Fruit fly (Drosophila melanogaster): Measurements from ENCODE around the gene CG13114.

The CG13114 gene

DNA sequence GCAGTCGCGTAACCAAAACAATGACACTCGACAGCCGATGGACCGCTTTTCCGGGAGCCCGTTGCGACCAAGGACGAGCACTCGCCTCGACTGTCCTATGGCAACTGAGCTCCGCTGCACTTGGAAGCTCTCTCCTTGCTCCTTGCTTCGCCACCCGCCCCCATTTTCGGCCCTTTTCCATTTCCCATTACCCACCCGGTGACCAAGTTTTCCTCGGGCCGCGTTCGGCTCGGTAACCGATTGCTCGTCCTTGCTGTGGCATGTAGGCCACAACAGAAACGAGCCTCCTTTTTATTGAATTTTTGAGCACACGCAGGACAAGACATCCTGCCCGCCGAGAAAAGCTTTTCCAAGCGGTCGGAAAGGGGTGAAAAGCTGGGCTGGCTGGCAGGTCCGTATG, 21.0 kb downstream of the CG13114 start, which contains the start of gene jp:
Gene jp, minus strand, starts transcription at position 95 of the 400 bp plus-strand sequence.
- no peak for TF ChIP-seq sv (GFP tag; optimal IDR thresholded peaks at IDR 0.05)

- TF ChIP-seq brk (GFP tag; optimal IDR thresholded peaks at IDR 0.05): peak; percentile 89
- TF ChIP-seq h (GFP tag; optimal IDR thresholded peaks at IDR 0.05): peak; percentile 92
- peak; percentile 90 for TF ChIP-seq sage (GFP tag; optimal IDR thresholded peaks at IDR 0.05)
- TF ChIP-seq Hnf4 (GFP tag; optimal IDR thresholded peaks at IDR 0.05): peak; percentile 73
- TF ChIP-seq dl (GFP tag; optimal IDR thresholded peaks at IDR 0.05; ENCODE audit: insufficient read depth in 1 of 2, partially characterized antibody in 2 of 2): peak in 1 of 2 experiments; percentile 16
- peak; percentile 75 for TF ChIP-seq psq (GFP tag; optimal IDR thresholded peaks at IDR 0.05)
- peak; percentile 14 for TF ChIP-seq tai (GFP tag; optimal IDR thresholded peaks at IDR 0.05)
- TF ChIP-seq Dif (GFP tag; optimal IDR thresholded peaks at IDR 0.05; ENCODE audit: partially characterized antibody): no peak
- peak; percentile 90 for TF ChIP-seq OdsH (GFP tag; optimal IDR thresholded peaks at IDR 0.05)
- peak; percentile 97 for TF ChIP-seq rgr (GFP tag; optimal IDR thresholded peaks at IDR 0.05)
- TF ChIP-seq foxo (GFP tag; optimal IDR thresholded peaks at IDR 0.05): peak in 1 of 2 experiments; percentile 83
- TF ChIP-seq GATAd (GFP tag; optimal IDR thresholded peaks at IDR 0.05): no peak
- peak; percentile 92 for TF ChIP-seq Sp1 (GFP tag; optimal IDR thresholded peaks at IDR 0.05)
- TF ChIP-seq Vsx2 (GFP tag; optimal IDR thresholded peaks at IDR 0.05; ENCODE audit: partially characterized antibody): no peak
- no peak for TF ChIP-seq jim (GFP tag; optimal IDR thresholded peaks at IDR 0.05)
- peak; percentile 12 for TF ChIP-seq Myc (optimal IDR thresholded peaks at IDR 0.05)
- peak; percentile 78 for TF ChIP-seq CG32264 (GFP tag; optimal IDR thresholded peaks at IDR 0.05)
- peak; percentile 46 for TF ChIP-seq woc (GFP tag; optimal IDR thresholded peaks at IDR 0.05)
- TF ChIP-seq dsf (GFP tag; optimal IDR thresholded peaks at IDR 0.05; ENCODE audit: borderline replicate concordance): peak; percentile 26
- peak; percentile 91 for TF ChIP-seq dmrt93B (GFP tag; optimal IDR thresholded peaks at IDR 0.05)
- TF ChIP-seq Hr83 (GFP tag; optimal IDR thresholded peaks at IDR 0.05; ENCODE audit: poor library complexity, severe bottlenecking): peak; percentile 88
- peak; percentile 89 for TF ChIP-seq br (GFP tag; optimal IDR thresholded peaks at IDR 0.05)
- no peak for TF ChIP-seq pan (optimal IDR thresholded peaks at IDR 0.05)
- peak; percentile 30 for TF ChIP-seq Jra (GFP tag; optimal IDR thresholded peaks at IDR 0.05)
- TF ChIP-seq HLH106 (tag; optimal IDR thresholded peaks at IDR 0.05): peak; percentile 80
- peak; percentile 81 for TF ChIP-seq fru (GFP tag; optimal IDR thresholded peaks at IDR 0.05)
- TF ChIP-seq Dfd (GFP tag; optimal IDR thresholded peaks at IDR 0.05): no peak
- TF ChIP-seq ey (GFP tag; optimal IDR thresholded peaks at IDR 0.05): peak; percentile 44
- TF ChIP-seq sv (GFP tag; optimal IDR thresholded peaks at IDR 0.05): peak; percentile 90
- TF ChIP-seq lola (GFP tag; optimal IDR thresholded peaks at IDR 0.05): no peak
- TF ChIP-seq CrebA (GFP tag; optimal IDR thresholded peaks at IDR 0.05; ENCODE audit: borderline replicate concordance): peak; percentile 81
- TF ChIP-seq usp (GFP tag; optimal IDR thresholded peaks at IDR 0.05): no peak
- peak; percentile 75 for TF ChIP-seq Mio (GFP tag; optimal IDR thresholded peaks at IDR 0.05)
- peak; percentile 92 for TF ChIP-seq CG9705 (GFP tag; optimal IDR thresholded peaks at IDR 0.05)
- no peak for TF ChIP-seq Hr78 (GFP tag; optimal IDR thresholded peaks at IDR 0.05)
- TF ChIP-seq Abd-B (GFP tag; optimal IDR thresholded peaks at IDR 0.05): no peak
- TF ChIP-seq Rel (GFP tag; optimal IDR thresholded peaks at IDR 0.05): peak; percentile 87
- peak; percentile 67 for TF ChIP-seq Rel (tag; optimal IDR thresholded peaks at IDR 0.05)
- no peak for TF ChIP-seq N (GFP tag; optimal IDR thresholded peaks at IDR 0.05)
Measured at dm6 chr2L:9567398-9567856, 21.8 kb downstream of the CG13114 start.

- peak; percentile 91 to 99 for TF ChIP-seq foxo (GFP tag; optimal IDR thresholded peaks at IDR 0.05)
- peak; percentile 27 for TF ChIP-seq jim (GFP tag; optimal IDR thresholded peaks at IDR 0.05)
- peak; percentile 26 for TF ChIP-seq Hr78 (GFP tag; optimal IDR thresholded peaks at IDR 0.05)
- peak; percentile 97 for TF ChIP-seq psq (GFP tag; optimal IDR thresholded peaks at IDR 0.05)
- peak; percentile 99 for TF ChIP-seq ey (GFP tag; optimal IDR thresholded peaks at IDR 0.05)
- TF ChIP-seq lola (GFP tag; optimal IDR thresholded peaks at IDR 0.05): no peak
- TF ChIP-seq CG9705 (GFP tag; optimal IDR thresholded peaks at IDR 0.05): peak; percentile 95
- TF ChIP-seq rgr (GFP tag; optimal IDR thresholded peaks at IDR 0.05): peak; percentile 98
- peak; percentile 97 for TF ChIP-seq Jra (GFP tag; optimal IDR thresholded peaks at IDR 0.05)
- peak; percentile 99 for TF ChIP-seq OdsH (GFP tag; optimal IDR thresholded peaks at IDR 0.05)
- TF ChIP-seq dsf (GFP tag; optimal IDR thresholded peaks at IDR 0.05; ENCODE audit: borderline replicate concordance): peak; percentile 90
- peak; percentile 45 for TF ChIP-seq Dif (GFP tag; optimal IDR thresholded peaks at IDR 0.05; ENCODE audit: partially characterized antibody)
- peak; percentile 94 for TF ChIP-seq woc (GFP tag; optimal IDR thresholded peaks at IDR 0.05)
- peak; percentile 97 for TF ChIP-seq HLH106 (tag; optimal IDR thresholded peaks at IDR 0.05)
- TF ChIP-seq Hr83 (GFP tag; optimal IDR thresholded peaks at IDR 0.05; ENCODE audit: poor library complexity, severe bottlenecking): peak; percentile 72
- TF ChIP-seq Sp1 (GFP tag; optimal IDR thresholded peaks at IDR 0.05): peak; percentile 98
- peak; percentile 95 for TF ChIP-seq CG32264 (GFP tag; optimal IDR thresholded peaks at IDR 0.05)
- peak; percentile 97 for TF ChIP-seq brk (GFP tag; optimal IDR thresholded peaks at IDR 0.05)
- TF ChIP-seq Mio (GFP tag; optimal IDR thresholded peaks at IDR 0.05): peak; percentile 57
- TF ChIP-seq dmrt93B (GFP tag; optimal IDR thresholded peaks at IDR 0.05): peak; percentile 96
- peak; percentile 63 for TF ChIP-seq N (GFP tag; optimal IDR thresholded peaks at IDR 0.05)
- no peak for TF ChIP-seq usp (GFP tag; optimal IDR thresholded peaks at IDR 0.05)
- peak; percentile 99 for TF ChIP-seq fru (GFP tag; optimal IDR thresholded peaks at IDR 0.05)
- no peak for TF ChIP-seq Myc (optimal IDR thresholded peaks at IDR 0.05)
- peak in 1 of 2 experiments; percentile 26 for TF ChIP-seq dl (GFP tag; optimal IDR thresholded peaks at IDR 0.05; ENCODE audit: insufficient read depth in 1 of 2, partially characterized antibody in 2 of 2)
- TF ChIP-seq Vsx2 (GFP tag; optimal IDR thresholded peaks at IDR 0.05; ENCODE audit: partially characterized antibody): no peak
- peak; percentile 91 for TF ChIP-seq Dfd (GFP tag; optimal IDR thresholded peaks at IDR 0.05)
- peak; percentile 96 for TF ChIP-seq Hnf4 (GFP tag; optimal IDR thresholded peaks at IDR 0.05)
- peak; percentile 97 for TF ChIP-seq tai (GFP tag; optimal IDR thresholded peaks at IDR 0.05)
- peak; percentile 98 for TF ChIP-seq br (GFP tag; optimal IDR thresholded peaks at IDR 0.05)
- TF ChIP-seq sage (GFP tag; optimal IDR thresholded peaks at IDR 0.05): peak; percentile 94
- TF ChIP-seq sv (GFP tag; optimal IDR thresholded peaks at IDR 0.05): peak; percentile 97
- TF ChIP-seq CrebA (GFP tag; optimal IDR thresholded peaks at IDR 0.05; ENCODE audit: borderline replicate concordance): peak; percentile 93
Measured at dm6 chr2L:9568360-9569088, 22.9 kb downstream of the CG13114 start, which contains the start of gene brwl. Gene brwl, plus strand, starts transcription at chr2L:9568890.
